Fruit fly (Drosophila melanogaster) whole organism, embryonic: Measurements from ENCODE around the gene Pi4KIIalpha.

Experiments
- Bteb2 ChIP-seq: fragments of 200-800 bp; sonication (Bioruptor generic); optimal IDR thresholded peaks from 2 replicates; lab custom pipeline; 2016; ENCODE audit warnings: missing biosample characterization, missing genetic modification characterization
- CG10366 ChIP-seq: fragments of 200-800 bp; sonication (Bioruptor generic); IDR thresholded peaks from 2 replicates; pipeline ENCODE4 v1.3.6; 2022; ENCODE audit warnings: missing biosample characterization, missing genetic modification characterization
- CG11093 ChIP-seq: fragments of 200-800 bp; sonication (Bioruptor generic); IDR thresholded peaks from 3 replicates; pipeline ENCODE4 v1.3.6; 2022; ENCODE audit warnings: missing biosample characterization, missing genetic modification characterization
- CG12155 ChIP-seq: fragments of 200-800 bp; sonication (Bioruptor generic); optimal IDR thresholded peaks from 3 replicates; lab custom pipeline; 2016; ENCODE audit warnings: missing biosample characterization, missing genetic modification characterization
- CG12236 ChIP-seq: fragments of 200-800 bp; sonication (Bioruptor generic); optimal IDR thresholded peaks from 2 replicates; lab custom pipeline; 2016; ENCODE audit warnings: missing biosample characterization, missing genetic modification characterization
- CG12769 ChIP-seq: fragments of 200-800 bp; sonication (Bioruptor generic); optimal IDR thresholded peaks from 2 replicates; lab custom pipeline; 2019; ENCODE audit warnings: missing biosample characterization, mild to moderate bottlenecking, missing genetic modification characterization, moderate library complexity
- CG13296 ChIP-seq: fragments of 200-800 bp; sonication (Bioruptor generic); optimal IDR thresholded peaks from 3 replicates; lab custom pipeline; 2018; ENCODE audit warnings: missing biosample characterization, mild to moderate bottlenecking, missing genetic modification characterization
- CG13894 ChIP-seq: fragments of 200-800 bp; sonication (Bioruptor generic); optimal IDR thresholded peaks from 3 replicates; lab custom pipeline; 2018; ENCODE audit warnings: missing biosample characterization, mild to moderate bottlenecking, missing genetic modification characterization, moderate library complexity
- CG14710 ChIP-seq: fragments of 200-800 bp; sonication (Bioruptor generic); optimal IDR thresholded peaks from 3 replicates; lab custom pipeline; 2019; ENCODE audit warnings: missing biosample characterization, mild to moderate bottlenecking, missing genetic modification characterization, moderate library complexity
- CG1603 ChIP-seq: fragments of 200-800 bp; sonication (Bioruptor generic); optimal IDR thresholded peaks from 2 replicates; lab custom pipeline; 2019; ENCODE audit warnings: missing biosample characterization, mild to moderate bottlenecking, missing genetic modification characterization, moderate library complexity
- CG17612 ChIP-seq: fragments of 200-800 bp; sonication (Bioruptor generic); IDR thresholded peaks from 2 replicates; pipeline ENCODE4 v1.3.6; 2022; ENCODE audit warnings: missing biosample characterization, missing genetic modification characterization
- CG18599 ChIP-seq: fragments of 200-800 bp; sonication (Bioruptor generic); optimal IDR thresholded peaks from 3 replicates; lab custom pipeline; 2017; ENCODE audit warnings: missing biosample characterization, missing genetic modification characterization, mild to moderate bottlenecking, moderate library complexity, missing genetic modification reagents
- CG33557 ChIP-seq: fragments of 200-800 bp; sonication (Bioruptor generic); optimal IDR thresholded peaks from 2 replicates; lab custom pipeline; 2019; ENCODE audit warnings: missing biosample characterization, mild to moderate bottlenecking, missing genetic modification characterization, moderate library complexity
- CG4854 ChIP-seq: fragments of 200-800 bp; sonication (Bioruptor generic); optimal IDR thresholded peaks from 2 replicates; lab custom pipeline; 2016; ENCODE audit warnings: missing biosample characterization, missing genetic modification characterization, inconsistent platforms
- CG6791 ChIP-seq: fragments of 200-800 bp; sonication (Bioruptor generic); IDR thresholded peaks from 3 replicates; pipeline ENCODE4 v1.3.6; 2022; ENCODE audit warnings: missing biosample characterization, missing genetic modification characterization; ENCODE audit not compliant: partially characterized antibody
- CG7271 ChIP-seq: fragments of 200-800 bp; sonication (Bioruptor generic); optimal IDR thresholded peaks from 2 replicates; lab custom pipeline; 2018; ENCODE audit warnings: missing biosample characterization, mild to moderate bottlenecking, missing genetic modification characterization, moderate library complexity
- CG7556 ChIP-seq: fragments of 200-800 bp; sonication (Bioruptor generic); optimal IDR thresholded peaks from 2 replicates; lab custom pipeline; 2017; ENCODE audit warnings: missing biosample characterization, mild to moderate bottlenecking, missing genetic modification characterization
- CG9727 ChIP-seq: fragments of 200-800 bp; sonication (Bioruptor generic); optimal IDR thresholded peaks from 3 replicates; lab custom pipeline; 2017; ENCODE audit warnings: missing biosample characterization, mild to moderate bottlenecking, missing genetic modification characterization
- Dek ChIP-seq: fragments of 200-800 bp; sonication (Bioruptor generic); optimal IDR thresholded peaks from 3 replicates; lab custom pipeline; 2019; ENCODE audit warnings: missing biosample characterization, mild to moderate bottlenecking, missing genetic modification characterization, moderate library complexity
- Drgx ChIP-seq: fragments of 200-800 bp; sonication (Bioruptor generic); IDR thresholded peaks from 2 replicates; pipeline ENCODE4 v1.3.6; 2022; ENCODE audit warnings: missing biosample characterization, missing genetic modification characterization
- ERR ChIP-seq: fragments of 200-800 bp; sonication (Bioruptor generic); optimal IDR thresholded peaks from 2 replicates; lab custom pipeline; 2016; ENCODE audit warnings: missing biosample characterization, missing genetic modification characterization
- Elba2 ChIP-seq: fragments of 200-800 bp; sonication (Bioruptor generic); optimal IDR thresholded peaks from 3 replicates; lab custom pipeline; 2016; ENCODE audit warnings: missing biosample characterization, missing genetic modification characterization
- HmgD ChIP-seq: fragments of 200-800 bp; sonication (Bioruptor generic); optimal IDR thresholded peaks from 3 replicates; lab custom pipeline; 2016; ENCODE audit warnings: missing biosample characterization, missing genetic modification characterization
- Hmx ChIP-seq: fragments of 200-800 bp; sonication (Bioruptor generic); optimal IDR thresholded peaks from 2 replicates; lab custom pipeline; 2016; ENCODE audit warnings: missing biosample characterization, missing genetic modification characterization
- Hsf ChIP-seq: fragments of 200-800 bp; sonication (Bioruptor generic); optimal IDR thresholded peaks from 3 replicates; lab custom pipeline; 2016; ENCODE audit warnings: missing biosample characterization, missing genetic modification characterization
- Mad ChIP-seq: fragments of 200-800 bp; sonication (Bioruptor generic); optimal IDR thresholded peaks from 2 replicates; lab custom pipeline; 2016; ENCODE audit warnings: missing biosample characterization, missing genetic modification characterization
- Nf-YC ChIP-seq: fragments of 200-800 bp; optimal IDR thresholded peaks from 3 replicates; lab custom pipeline; 2019; ENCODE audit warnings: missing biosample characterization, mild to moderate bottlenecking, missing genetic modification characterization, moderate library complexity
- NfI ChIP-seq: fragments of 200-800 bp; sonication (Bioruptor generic); optimal IDR thresholded peaks from 3 replicates; lab custom pipeline; 2018; ENCODE audit warnings: missing biosample characterization, mild to moderate bottlenecking, missing genetic modification characterization, moderate library complexity
- Pdp1 ChIP-seq, 2 experiments: fragments of 200-800 bp; sonication (Bioruptor generic); optimal IDR thresholded peaks; 3 replicates each; lab custom pipeline; 2016; ENCODE audit warnings: missing biosample characterization in 2 of 2, missing genetic modification characterization in 2 of 2, mild to moderate bottlenecking in 1 of 2, moderate library complexity in 1 of 2
- Ptx1 ChIP-seq: fragments of 200-800 bp; sonication (Bioruptor generic); IDR thresholded peaks from 2 replicates; pipeline ENCODE4 v1.3.6; 2022; ENCODE audit warnings: missing biosample characterization, missing genetic modification characterization
- Side ChIP-seq: fragments of 200-800 bp; sonication (Bioruptor generic); optimal IDR thresholded peaks from 2 replicates; lab custom pipeline; 2016; ENCODE audit warnings: missing biosample characterization, missing genetic modification characterization
- YL-1 ChIP-seq: fragments of 200-800 bp; sonication (Bioruptor generic); optimal IDR thresholded peaks from 3 replicates; lab custom pipeline; 2017; ENCODE audit warnings: missing biosample characterization, mild to moderate bottlenecking, missing genetic modification characterization
- al ChIP-seq: fragments of 200-800 bp; sonication (Bioruptor generic); IDR thresholded peaks from 2 replicates; pipeline ENCODE4 v1.3.6; 2022; ENCODE audit warnings: missing biosample characterization, missing genetic modification characterization
- ara ChIP-seq: fragments of 200-800 bp; sonication (Bioruptor generic); IDR thresholded peaks from 2 replicates; pipeline ENCODE4 v1.3.6; 2022; ENCODE audit warnings: missing biosample characterization, missing genetic modification characterization
- az2 ChIP-seq: fragments of 200-800 bp; sonication (Bioruptor generic); optimal IDR thresholded peaks from 3 replicates; lab custom pipeline; 2016; ENCODE audit warnings: missing biosample characterization, missing genetic modification characterization
- br ChIP-seq: fragments of >200 bp; optimal IDR thresholded peaks from 2 replicates; lab custom pipeline; 2017
- cas ChIP-seq: fragments of 200-800 bp; sonication (Bioruptor generic); IDR thresholded peaks from 2 replicates; pipeline ENCODE4 v1.3.6; 2022; ENCODE audit warnings: missing biosample characterization, missing genetic modification characterization
- dan ChIP-seq: fragments of 200-800 bp; sonication (Bioruptor generic); IDR thresholded peaks from 2 replicates; pipeline ENCODE4 v1.3.6; 2022; ENCODE audit warnings: missing biosample characterization, missing genetic modification characterization
- ewg ChIP-seq: fragments of 200-800 bp; sonication (Bioruptor generic); optimal IDR thresholded peaks from 3 replicates; lab custom pipeline; 2017; ENCODE audit warnings: mild to moderate bottlenecking, missing biosample characterization, missing genetic modification reagents, missing genetic modification characterization
- ftz-f1 ChIP-seq: fragments of 200-800 bp; sonication (Bioruptor generic); optimal IDR thresholded peaks from 2 replicates; lab custom pipeline; 2016; ENCODE audit warnings: missing biosample characterization, missing genetic modification characterization
- ham ChIP-seq: fragments of 200-800 bp; sonication (Bioruptor generic); IDR thresholded peaks from 2 replicates; pipeline ENCODE4 v1.3.6; 2022; ENCODE audit warnings: missing biosample characterization, missing genetic modification characterization
- hb ChIP-seq: fragments of 200-800 bp; sonication (Bioruptor generic); IDR thresholded peaks from 3 replicates; pipeline ENCODE4 v1.3.6; 2022; ENCODE audit warnings: missing biosample characterization, missing genetic modification characterization; ENCODE audit not compliant: partially characterized antibody
- jumu ChIP-seq: fragments of 200-800 bp; sonication (Bioruptor generic); optimal IDR thresholded peaks from 3 replicates; lab custom pipeline; 2016; ENCODE audit warnings: missing biosample characterization, missing genetic modification characterization
- lov ChIP-seq, 2 experiments: fragments of 200-800 bp in 1 of 2; fragments of >200 bp in 1 of 2; sonication (Bioruptor generic) in 1 of 2; IDR thresholded peaks in 1 of 2; optimal IDR thresholded peaks in 1 of 2; 2 replicates in 1 of 2; 3 replicates in 1 of 2; pipeline versions ENCODE4 v1.3.6 to Lab custom; 2017 to 2022; ENCODE audit warnings: missing biosample characterization in 1 of 2, missing genetic modification characterization in 1 of 2
- onecut ChIP-seq: fragments of 200-800 bp; sonication (Bioruptor generic); IDR thresholded peaks from 2 replicates; pipeline ENCODE4 v1.3.6; 2022; ENCODE audit warnings: missing biosample characterization, missing genetic modification characterization
- p53 ChIP-seq: fragments of 200-800 bp; sonication (Bioruptor generic); optimal IDR thresholded peaks from 2 replicates; lab custom pipeline; 2016; ENCODE audit warnings: missing biosample characterization, missing genetic modification characterization
- psq ChIP-seq: fragments of 200-800 bp; sonication (Bioruptor generic); optimal IDR thresholded peaks from 2 replicates; lab custom pipeline; 2017; ENCODE audit warnings: missing biosample characterization, missing genetic modification characterization
- sens-2 ChIP-seq: fragments of 200-800 bp; sonication (Bioruptor generic); IDR thresholded peaks from 2 replicates; pipeline ENCODE4 v1.3.6; 2022; ENCODE audit warnings: missing biosample characterization, missing genetic modification characterization
- stwl ChIP-seq: fragments of 200-800 bp; sonication (Bioruptor generic); optimal IDR thresholded peaks from 3 replicates; lab custom pipeline; 2018; ENCODE audit warnings: missing biosample characterization, mild to moderate bottlenecking, missing genetic modification characterization, moderate library complexity
- sug ChIP-seq: fragments of 200-800 bp; optimal IDR thresholded peaks from 2 replicates; lab custom pipeline; 2019; ENCODE audit warnings: missing biosample characterization, mild to moderate bottlenecking, missing genetic modification characterization, moderate library complexity
- toy ChIP-seq: fragments of 200-800 bp; sonication (Bioruptor generic); IDR thresholded peaks from 2 replicates; pipeline ENCODE4 v1.3.6; 2022; ENCODE audit warnings: missing biosample characterization, missing genetic modification characterization
- zf30C ChIP-seq: fragments of 200-800 bp; sonication (Bioruptor generic); optimal IDR thresholded peaks from 3 replicates; lab custom pipeline; 2018; ENCODE audit warnings: missing biosample characterization, mild to moderate bottlenecking, missing genetic modification characterization

Gene Pi4KIIalpha

DNA sequence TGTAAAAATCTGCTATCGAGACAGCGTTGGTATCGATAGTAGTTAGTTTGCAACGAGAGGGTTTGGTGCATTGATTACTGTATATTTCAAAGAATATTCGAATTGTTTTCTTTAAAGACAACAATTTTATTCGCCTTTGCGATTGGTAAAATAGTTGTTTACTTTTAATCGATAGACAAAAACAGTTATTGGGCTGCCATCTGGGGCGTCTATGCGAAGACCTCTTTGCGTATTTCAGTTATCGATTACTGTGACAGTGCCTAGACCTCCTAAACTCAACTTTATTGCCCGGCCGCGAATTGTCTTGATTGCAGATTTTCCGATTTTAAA, 49.6 kb upstream of the Pi4KIIalpha start, which contains the start of gene Atu (continued):
- TF ChIP-seq dan, result no peak
- no peak for TF ChIP-seq p53 (GFP tag; lab: Kevin White, UChicago)
- no peak for TF ChIP-seq jumu (GFP tag; lab: Kevin White, UChicago)
- TF ChIP-seq cas (GFP tag; lab: Robert Waterston, UW), result no peak
- peak; percentile 13 for TF ChIP-seq Dek
- TF ChIP-seq Bteb2 (GFP tag; lab: Kevin White, UChicago), result no peak
- no peak for TF ChIP-seq CG13296 (GFP tag; lab: Kevin White, UChicago)
- peak; percentile 72 for TF ChIP-seq CG12155 (GFP tag; lab: Kevin White, UChicago)
- no peak for TF ChIP-seq CG11093
- TF ChIP-seq Ptx1 (GFP tag; lab: Robert Waterston, UW), result no peak
- no peak for TF ChIP-seq CG33557 (GFP tag; lab: Kevin White, UChicago)
- no peak for TF ChIP-seq Hmx (GFP tag; lab: Kevin White, UChicago)
- no peak for TF ChIP-seq CG7556 (GFP tag; lab: Kevin White, UChicago)
- TF ChIP-seq az2 (GFP tag; lab: Kevin White, UChicago), result no peak
- peak; percentile 55 for TF ChIP-seq CG12769
- no peak for TF ChIP-seq lov (optimal IDR thresholded peaks at IDR 0.05; lab: Kevin White, UChicago)
- no peak for TF ChIP-seq lov (GFP tag; IDR thresholded peaks at IDR 0.05; lab: Robert Waterston, UW)
- no peak for TF ChIP-seq CG10366 (GFP tag; lab: Robert Waterston, UW)
- no peak for TF ChIP-seq al (GFP tag; lab: Robert Waterston, UW)
- peak; percentile 16 for TF ChIP-seq Hsf (GFP tag; lab: Kevin White, UChicago)
- no peak for TF ChIP-seq br (lab: Kevin White, UChicago)
- TF ChIP-seq Side, result no peak
- no peak for TF ChIP-seq CG18599 (GFP tag; lab: Kevin White, UChicago)
- peak in 1 of 2 experiments; percentile 42 for TF ChIP-seq Pdp1 (GFP tag; optimal IDR thresholded peaks at IDR 0.05; lab: Kevin White, UChicago)
- TF ChIP-seq zf30C (GFP tag; lab: Kevin White, UChicago), result no peak
- peak; percentile 64 for TF ChIP-seq sug (tag; lab: Kevin White, UChicago)
- no peak for TF ChIP-seq ftz-f1 (GFP tag; lab: Kevin White, UChicago)
- TF ChIP-seq Mad (GFP tag; lab: Kevin White, UChicago), result peak; percentile 7
- TF ChIP-seq CG12236 (GFP tag; lab: Kevin White, UChicago), result no peak
- TF ChIP-seq CG17612 (GFP tag; lab: Robert Waterston, UW), result no peak
- no peak for TF ChIP-seq ham
- TF ChIP-seq CG4854 (GFP tag; lab: Kevin White, UChicago), result no peak
- peak; percentile 94 for TF ChIP-seq hb (GFP tag; lab: Robert Waterston, UW)
- no peak for TF ChIP-seq Elba2 (GFP tag; lab: Kevin White, UChicago)
- no peak for TF ChIP-seq psq (GFP tag; lab: Kevin White, UChicago)
- TF ChIP-seq CG6791 (GFP tag; lab: Robert Waterston, UW), result peak; percentile 84
- TF ChIP-seq ara, result no peak
- peak; percentile 6; the same call in 1 of the 2 replicates for TF ChIP-seq onecut
- TF ChIP-seq HmgD (GFP tag; lab: Kevin White, UChicago), result peak; percentile 51
- peak; percentile 52 for TF ChIP-seq Nf-YC (tag; lab: Kevin White, UChicago)
- peak; percentile 3 for TF ChIP-seq ewg (GFP tag; lab: Kevin White, UChicago)
- peak; percentile 60 for TF ChIP-seq stwl (tag; lab: Kevin White, UChicago)
- TF ChIP-seq toy (GFP tag; lab: Robert Waterston, UW), result no peak
- TF ChIP-seq CG14710 (tag; lab: Kevin White, UChicago), result peak; percentile 70
- TF ChIP-seq sens-2 (GFP tag; lab: Robert Waterston, UW), result no peak
- peak; percentile 17 for TF ChIP-seq CG13894 (tag; lab: Kevin White, UChicago)
- TF ChIP-seq CG9727 (GFP tag; lab: Kevin White, UChicago), result peak; percentile 32
- no peak for TF ChIP-seq CG7271 (tag; lab: Kevin White, UChicago)
- TF ChIP-seq YL-1 (GFP tag; lab: Kevin White, UChicago), result peak; percentile 81
- TF ChIP-seq NfI (GFP tag; lab: Kevin White, UChicago), result peak; percentile 27
- no peak for TF ChIP-seq ERR (GFP tag; lab: Kevin White, UChicago)
- no peak for TF ChIP-seq Drgx (GFP tag; lab: Robert Waterston, UW)
- peak; percentile 68 for TF ChIP-seq CG1603 (tag; lab: Kevin White, UChicago)
